Worm (Caenorhabditis elegans) whole organism, L4 larva: ENCODE measurements around the gene fbxa-104.

ENCODE experiments used
- D1046.2 ChIP-seq: fragments of 200-800 bp; sonication (Bioruptor generic); IDR thresholded peaks from 2 replicates; pipeline ENCODE4 v1.3.6; 2022; ENCODE audit warnings: missing genetic modification characterization, missing compliant biosample characterization
- T20F7.1 ChIP-seq: fragments of 200-800 bp; sonication (Bioruptor generic); optimal IDR thresholded peaks from 2 replicates; lab custom pipeline; 2018; ENCODE audit warnings: mild to moderate bottlenecking, missing genetic modification characterization, missing compliant biosample characterization
- aha-1 ChIP-seq: fragments of 150-350 bp; peaks from one replicate; lab custom pipeline; 2014; ENCODE audit warnings: missing biosample characterization, missing genetic modification characterization
- ceh-44 ChIP-seq: fragments of 200-800 bp; sonication (Bioruptor generic); IDR thresholded peaks from 2 replicates; pipeline ENCODE4 v1.3.6; 2022; ENCODE audit warnings: missing genetic modification reagents, missing genetic modification characterization, missing compliant biosample characterization
- daf-12 ChIP-seq: fragments of 150-350 bp; optimal IDR thresholded peaks from 2 replicates; lab custom pipeline; 2014; ENCODE audit warnings: missing biosample characterization, missing genetic modification reagents, missing genetic modification characterization
- daf-19 ChIP-seq: fragments of 200-800 bp; sonication (Bioruptor generic); conservative IDR thresholded peaks from 2 replicates; pipeline ENCODE4 v1.3.6; 2022; ENCODE audit warnings: missing genetic modification characterization, missing compliant biosample characterization
- dmd-8 ChIP-seq: fragments of 200-800 bp; sonication (Bioruptor generic); IDR thresholded peaks from 2 replicates; pipeline ENCODE4 v1.3.6; 2022; ENCODE audit warnings: missing genetic modification characterization, missing compliant biosample characterization
- egl-43 ChIP-seq: fragments of 200-800 bp; sonication (Bioruptor generic); IDR thresholded peaks from 2 replicates; pipeline ENCODE4 v1.3.6; 2022; ENCODE audit warnings: missing genetic modification reagents, missing genetic modification characterization, missing compliant biosample characterization
- hif-1 ChIP-seq, 2 experiments: sonication (generic microtip); optimal IDR thresholded peaks; 2 replicates each; lab custom pipeline; 2016 to 2017; ENCODE audit warnings: missing compliant biosample characterization in 2 of 2, missing genetic modification characterization in 2 of 2, missing genetic modification reagents in 2 of 2, missing genotype in 2 of 2, mild to moderate bottlenecking in 1 of 2
- hlh-11 ChIP-seq: fragments of 200-800 bp; sonication (Bioruptor generic); optimal IDR thresholded peaks from 2 replicates; lab custom pipeline; 2018; ENCODE audit warnings: mild to moderate bottlenecking, missing genetic modification characterization, missing compliant biosample characterization
- lin-13 ChIP-seq: fragments of 150-350 bp; optimal IDR thresholded peaks from 2 replicates; lab custom pipeline; 2014; ENCODE audit warnings: missing biosample characterization, missing genetic modification reagents, missing genetic modification characterization
- lin-15B ChIP-seq: fragments of 150-350 bp; sonication (generic microtip); optimal IDR thresholded peaks from 3 replicates; lab custom pipeline; 2014; ENCODE audit warnings: missing biosample characterization, missing genetic modification characterization
- lin-39 ChIP-seq: fragments of 150-350 bp; optimal IDR thresholded peaks from 2 replicates; lab custom pipeline; 2014; ENCODE audit warnings: missing biosample characterization, missing genetic modification reagents, missing genetic modification characterization
- madf-5 ChIP-seq, 2 experiments: fragments of 200-800 bp; sonication (Bioruptor generic); IDR thresholded peaks; 2 replicates each; pipeline ENCODE4 v1.3.6; 2022; ENCODE audit warnings: missing compliant biosample characterization in 2 of 2, missing genetic modification characterization in 2 of 2
- mdl-1 ChIP-seq, 2 experiments: fragments of 150-350 bp in 1 of 2; sonication (generic microtip) in 1 of 2; optimal IDR thresholded peaks; 2 replicates each; lab custom pipeline; 2014 to 2017; ENCODE audit warnings: missing biosample characterization in 2 of 2, missing genetic modification characterization in 2 of 2
- nhr-102 ChIP-seq: sonication (generic microtip); optimal IDR thresholded peaks from 2 replicates; lab custom pipeline; 2016; ENCODE audit warnings: mild to moderate bottlenecking, missing genetic modification characterization, moderate library complexity, missing compliant biosample characterization
- nhr-237 ChIP-seq: sonication (generic microtip); optimal IDR thresholded peaks from 2 replicates; lab custom pipeline; 2017; ENCODE audit warnings: missing biosample characterization, missing genetic modification characterization
- pha-4 ChIP-seq, 2 experiments: fragments of 150-350 bp in 1 of 2; fragments of 200-800 bp in 1 of 2; sonication (Bioruptor generic) in 1 of 2; IDR thresholded peaks in 1 of 2; optimal IDR thresholded peaks in 1 of 2; 2 replicates each; pipeline versions ENCODE4 v1.3.6 to Lab custom; 2014 to 2022; ENCODE audit warnings: missing genetic modification characterization in 2 of 2, missing genetic modification reagents in 2 of 2, missing biosample characterization in 1 of 2, missing compliant biosample characterization in 1 of 2
- php-3 ChIP-seq: fragments of 200-800 bp; sonication (Bioruptor generic); IDR thresholded peaks from 2 replicates; pipeline ENCODE4 v1.3.6; 2022; ENCODE audit warnings: missing genetic modification reagents, missing genetic modification characterization, missing compliant biosample characterization
- saeg-2 ChIP-seq: fragments of 200-800 bp; sonication (Bioruptor generic); IDR thresholded peaks from 2 replicates; pipeline ENCODE4 v1.3.6; 2022; ENCODE audit warnings: missing genetic modification reagents, missing genetic modification characterization, missing compliant biosample characterization
- ztf-7 ChIP-seq: fragments of 150-350 bp; optimal IDR thresholded peaks from 2 replicates; lab custom pipeline; 2014; ENCODE audit warnings: missing biosample characterization, missing genetic modification characterization

The fbxa-104 gene

ce11 chrV:15377903-15378302 lies 45.6 kb downstream of the fbxa-104 start, which contains the start of gene srh-122:
TSS of gene srh-122 (minus strand) at chrV:15378003.
- TF ChIP-seq lin-13 (GFP tag; lab: Kevin White, UChicago) (no peak), php-3 (GFP tag; lab: Robert Waterston, UW) (no peak), daf-19 (GFP tag; lab: Robert Waterston, UW) (no peak), ztf-7 (tag; lab: Kevin White, UChicago) (no peak), T20F7.1 (GFP tag; lab: Kevin White, UChicago) (no peak), hif-1 (tag; optimal IDR thresholded peaks at IDR 0.05; lab: Kevin White, UChicago) (no peak), ceh-44 (GFP tag; lab: Robert Waterston, UW) (no peak), saeg-2 (no peak), mdl-1 (tag; optimal IDR thresholded peaks at IDR 0.05; lab: Kevin White, UChicago) (no peak), D1046.2 (GFP tag; lab: Robert Waterston, UW) (no peak)

- TF ChIP-seq dmd-8 (GFP tag; lab: Robert Waterston, UW) (no peak), daf-12 (no peak), pha-4 (GFP tag; IDR thresholded peaks at IDR 0.05; lab: Robert Waterston, UW) (no peak), pha-4 (tag; optimal IDR thresholded peaks at IDR 0.05; lab: Kevin White, UChicago) (no peak), nhr-237 (no peak), lin-15B (tag; lab: Kevin White, UChicago) (no peak), madf-5 (GFP tag; IDR thresholded peaks at IDR 0.05; lab: Robert Waterston, UW) (no peak), hlh-11 (tag; lab: Kevin White, UChicago) (no peak), aha-1 (no peak), egl-43 (GFP tag; lab: Robert Waterston, UW) (no peak), saeg-2 (no peak), lin-39 (no peak), nhr-102 (tag; lab: Kevin White, UChicago) (no peak)
These were observed 47.3 kb downstream of the fbxa-104 start, which contains the start of gene srh-52 for ce11 chrV:15376223-15376622. TSS of gene srh-52 (minus strand) at chrV:15376323.
